Fruit fly (Drosophila melanogaster) whole organism: ENCODE results near the gene miple1.
A peak's percentile ranks its signal among the peaks of the same experiment; 100 is the strongest.

Experiments used
- CG8478 ChIP-seq: fragments of >200 bp; optimal IDR thresholded peaks from 2 replicates; lab custom pipeline; 2018; ENCODE audit warnings: inconsistent platforms
- Dll ChIP-seq: fragments of >200 bp; optimal IDR thresholded peaks from 2 replicates; lab custom pipeline; 2017
- EcR ChIP-seq, 2 experiments: fragments of >200 bp; optimal IDR thresholded peaks; 2 replicates each; lab custom pipeline; 2017; ENCODE audit warnings: missing biosample characterization in 2 of 2, missing genetic modification characterization in 2 of 2, missing genetic modification reagents in 2 of 2
- pan ChIP-seq: fragments of >200 bp; optimal IDR thresholded peaks from 2 replicates; lab custom pipeline; 2017
- psq ChIP-seq: fragments of >200 bp; optimal IDR thresholded peaks from 2 replicates; lab custom pipeline; 2017
- usp ChIP-seq: fragments of >200 bp; optimal IDR thresholded peaks from 2 replicates; lab custom pipeline; 2017; ENCODE audit warnings: missing biosample characterization, missing genetic modification characterization, mixed read lengths

The miple1 gene

DNA sequence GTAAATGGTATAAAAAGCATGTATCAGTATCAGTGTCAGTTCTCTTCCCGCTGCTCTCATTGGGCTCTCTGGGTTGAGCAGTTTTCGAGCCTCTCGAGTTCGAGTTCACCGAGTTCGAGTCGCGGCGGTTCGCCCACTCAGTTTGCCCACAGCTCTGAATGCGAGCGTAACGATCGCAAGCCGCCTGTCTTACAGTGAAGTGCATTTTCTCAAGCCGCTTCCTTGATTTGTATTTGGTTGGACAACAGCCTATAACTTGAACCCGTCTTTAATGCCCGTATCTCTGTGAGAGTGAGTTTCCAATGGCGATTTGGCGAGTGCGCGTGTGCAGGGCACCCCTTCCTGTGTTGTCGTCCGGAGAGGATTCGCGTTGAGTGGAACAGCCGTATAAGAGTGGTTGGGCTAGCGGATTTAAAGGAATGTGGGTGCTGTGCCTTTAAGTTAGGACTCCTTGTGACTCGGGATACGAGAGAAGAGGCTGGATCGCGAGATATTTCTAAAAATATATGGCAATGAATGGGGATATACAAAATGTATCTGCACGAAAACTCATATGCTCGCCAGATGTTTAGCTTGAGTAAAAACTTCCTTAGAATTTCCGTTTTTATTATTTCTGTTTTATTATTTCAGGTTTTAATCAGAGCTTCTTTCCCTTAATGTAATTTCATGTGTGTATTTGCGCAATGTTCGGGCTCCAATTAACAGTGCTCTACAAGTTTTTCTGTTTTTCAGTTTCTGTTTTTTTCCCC is 4.6 kb downstream of the miple1 start:
- no peak for TF ChIP-seq Dll (lab: Kevin White, UChicago)
- TF ChIP-seq EcR (GFP tag; optimal IDR thresholded peaks at IDR 0.05; lab: Kevin White, UChicago) = peak in 1 of 2 experiments; percentile 41

DNA sequence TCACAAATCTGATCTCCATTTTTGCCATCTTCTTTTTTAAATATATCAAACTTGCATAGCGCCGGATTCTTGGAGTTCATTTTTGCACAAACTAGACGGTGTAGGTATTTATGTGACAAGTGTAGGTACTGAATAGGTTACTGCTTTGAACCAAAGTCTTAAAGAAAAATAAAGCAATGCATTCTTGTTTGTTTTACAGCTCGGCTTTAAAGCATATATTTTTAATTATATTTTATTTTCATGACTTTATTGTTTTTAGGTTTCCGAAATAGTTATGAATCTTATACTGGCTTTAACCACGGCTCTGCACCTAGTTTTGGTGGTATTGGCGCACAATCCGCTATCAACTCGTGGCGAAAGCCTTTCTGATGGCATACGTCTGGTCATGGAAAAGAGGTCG is 6.2 kb downstream of the miple1 start, which contains the start of gene CG32845:
CG32845 (minus strand) TSS at position 101 of the 400 bp plus-strand sequence.
- no peak for TF ChIP-seq usp (GFP tag; lab: Kevin White, UChicago)
- TF ChIP-seq Dll (lab: Kevin White, UChicago) = no peak
- TF ChIP-seq CG8478 (lab: Kevin White, UChicago) = no peak
- no peak for TF ChIP-seq psq (lab: Kevin White, UChicago)
- TF ChIP-seq pan (lab: Kevin White, UChicago) = no peak
- no peak for TF ChIP-seq EcR (GFP tag; optimal IDR thresholded peaks at IDR 0.05; lab: Kevin White, UChicago)

DNA sequence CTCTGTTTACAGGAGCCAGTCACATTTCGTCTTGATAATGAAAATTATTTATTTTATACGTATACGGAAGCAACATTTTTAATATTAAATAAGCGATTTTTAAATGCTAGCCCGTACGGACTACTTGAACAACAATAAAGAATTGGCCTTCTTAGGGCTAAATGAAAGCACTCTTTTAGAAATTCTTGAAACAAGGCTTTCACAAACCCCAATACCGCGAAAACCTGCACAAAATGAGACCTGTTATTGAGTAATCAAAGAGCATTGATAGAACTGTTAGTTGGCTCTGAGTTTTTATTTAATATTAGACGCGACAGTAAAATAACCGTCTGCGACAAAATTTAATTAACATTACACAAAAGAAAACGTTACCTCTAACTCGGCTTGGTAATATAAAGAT is 7.8 kb downstream of the miple1 start, which contains the start of gene ttm2:
ttm2 (plus strand) TSS at position 301 of the 400 bp plus-strand sequence.
- TF ChIP-seq usp (GFP tag; lab: Kevin White, UChicago) (no peak), Dll (lab: Kevin White, UChicago) (no peak), psq (lab: Kevin White, UChicago) (no peak), EcR (GFP tag; optimal IDR thresholded peaks at IDR 0.05; lab: Kevin White, UChicago) (no peak), pan (lab: Kevin White, UChicago) (no peak), CG8478 (lab: Kevin White, UChicago) (no peak)

DNA sequence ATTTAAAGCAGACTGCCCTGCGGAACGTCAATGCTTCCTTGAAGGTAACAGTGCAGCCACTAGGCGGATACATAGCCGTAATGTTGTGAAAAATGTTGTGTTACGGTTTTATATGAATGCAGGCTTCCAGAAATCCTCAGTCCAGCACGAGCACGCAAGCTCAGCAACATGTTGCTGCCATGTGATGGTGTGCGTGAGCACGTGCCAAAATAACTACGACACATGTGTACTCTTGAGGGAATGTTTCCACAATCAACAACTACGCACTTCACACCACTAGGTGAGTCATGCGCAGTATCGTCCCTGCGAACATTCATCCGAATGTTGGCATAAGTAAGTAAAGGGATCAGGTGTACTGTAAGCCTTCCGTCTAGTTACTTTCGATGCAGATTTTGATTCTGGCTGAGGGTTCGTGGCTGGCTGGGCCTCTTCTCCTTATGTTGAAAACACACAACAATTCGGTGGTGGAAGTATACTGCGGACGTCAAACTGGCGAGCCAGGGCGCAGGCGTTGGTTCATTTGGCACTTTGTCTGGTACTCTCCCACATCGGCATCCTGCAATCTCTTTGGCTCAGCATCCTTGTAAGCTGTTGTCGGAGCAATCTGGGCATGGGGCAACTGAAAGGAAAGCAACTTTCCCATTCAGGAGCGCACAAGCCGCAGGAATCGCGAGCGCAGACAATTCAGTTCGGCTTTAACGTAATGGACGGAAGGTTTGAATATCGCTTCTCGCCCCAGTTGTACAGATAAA is 9.8 kb downstream of the miple1 start, which contains the start of gene RhoGEF3:
RhoGEF3 (plus strand) TSS at position 702 of the 752 bp plus-strand sequence.
- TF ChIP-seq CG8478 (lab: Kevin White, UChicago) (no peak), Dll (lab: Kevin White, UChicago) (no peak), EcR (GFP tag; optimal IDR thresholded peaks at IDR 0.05; lab: Kevin White, UChicago) (no peak), pan (lab: Kevin White, UChicago) (no peak), usp (GFP tag; lab: Kevin White, UChicago) (no peak), psq (lab: Kevin White, UChicago) (no peak)

DNA sequence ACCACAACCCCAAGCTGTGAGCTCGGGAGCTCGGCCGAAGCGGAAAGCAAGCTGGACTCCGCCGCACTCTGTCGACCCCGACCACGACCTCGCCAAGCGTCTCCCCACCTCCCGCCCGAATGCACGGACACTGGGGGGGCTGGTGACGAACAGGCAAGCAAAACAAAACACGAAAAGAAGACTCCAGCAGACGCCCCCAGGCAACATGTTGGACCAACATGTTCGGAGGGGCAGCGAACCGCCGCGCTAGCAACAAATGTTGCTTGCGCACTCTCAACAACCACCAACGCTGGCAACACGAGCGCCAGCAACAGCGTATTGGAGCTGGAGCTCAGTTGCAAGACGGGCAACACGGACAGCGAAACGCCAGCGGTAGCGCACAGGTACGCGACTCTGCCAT is 15.2 kb downstream of the miple1 start:
- TF ChIP-seq pan (lab: Kevin White, UChicago) = no peak
- no peak for TF ChIP-seq psq (lab: Kevin White, UChicago)
- TF ChIP-seq EcR (GFP tag; optimal IDR thresholded peaks at IDR 0.05; lab: Kevin White, UChicago) = no peak
- no peak for TF ChIP-seq Dll (lab: Kevin White, UChicago)
- no peak for TF ChIP-seq CG8478 (lab: Kevin White, UChicago)
- no peak for TF ChIP-seq usp (GFP tag; lab: Kevin White, UChicago)

DNA sequence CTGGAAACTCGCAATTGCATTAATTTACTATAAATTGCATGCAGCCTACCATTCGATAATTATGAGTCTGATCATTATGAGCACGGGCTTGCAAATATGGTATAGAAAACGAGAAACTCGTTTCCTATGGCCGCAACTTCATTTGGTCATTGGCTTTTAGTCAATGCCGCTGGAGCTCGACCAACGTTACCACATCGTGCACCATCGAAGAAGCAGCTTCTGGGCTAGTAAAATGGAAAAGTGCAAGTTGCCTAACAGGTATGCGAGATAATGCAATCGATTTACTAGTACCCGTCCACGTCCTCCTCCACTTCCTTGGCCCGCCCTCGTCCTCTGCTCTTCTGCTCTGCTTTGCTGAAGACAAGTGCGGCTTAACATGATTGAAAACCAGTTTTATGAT is 17.2 kb downstream of the miple1 start:
- peak in 1 of 2 experiments; percentile 38 for TF ChIP-seq EcR (GFP tag; optimal IDR thresholded peaks at IDR 0.05; lab: Kevin White, UChicago)
- no peak for TF ChIP-seq Dll (lab: Kevin White, UChicago)

DNA sequence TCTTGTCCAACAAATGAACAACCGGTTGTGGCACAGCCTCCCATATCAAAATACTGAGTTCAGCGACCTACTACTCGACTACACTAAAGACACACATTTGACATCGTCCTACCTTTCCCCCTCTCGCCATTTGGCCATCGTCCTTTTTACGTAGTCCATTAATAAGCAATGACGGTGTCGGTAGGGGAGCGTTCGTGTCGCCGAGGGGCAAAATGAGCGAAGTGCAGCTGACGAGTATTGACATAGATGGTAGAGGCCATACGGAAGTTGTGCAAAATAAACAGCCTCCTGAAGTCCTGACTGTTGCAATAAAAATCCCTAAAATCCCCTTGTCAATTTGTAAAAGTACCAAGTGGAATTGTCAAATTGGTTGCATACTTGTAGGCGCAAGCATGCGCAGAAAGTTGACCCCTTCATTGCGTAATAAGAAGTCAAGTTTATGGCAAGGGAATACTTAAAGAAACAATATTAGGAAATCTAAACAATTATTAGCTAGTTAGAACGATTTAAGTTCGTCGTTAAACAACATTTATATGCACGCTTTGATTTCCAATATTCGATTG is 24.6 kb downstream of the miple1 start:
- no peak for TF ChIP-seq pan (lab: Kevin White, UChicago)
- no peak for TF ChIP-seq CG8478 (lab: Kevin White, UChicago)
- no peak for TF ChIP-seq EcR (GFP tag; optimal IDR thresholded peaks at IDR 0.05; lab: Kevin White, UChicago)
- no peak for TF ChIP-seq Dll (lab: Kevin White, UChicago)
- TF ChIP-seq psq (lab: Kevin White, UChicago) = no peak
- TF ChIP-seq usp (GFP tag; lab: Kevin White, UChicago) = no peak

DNA sequence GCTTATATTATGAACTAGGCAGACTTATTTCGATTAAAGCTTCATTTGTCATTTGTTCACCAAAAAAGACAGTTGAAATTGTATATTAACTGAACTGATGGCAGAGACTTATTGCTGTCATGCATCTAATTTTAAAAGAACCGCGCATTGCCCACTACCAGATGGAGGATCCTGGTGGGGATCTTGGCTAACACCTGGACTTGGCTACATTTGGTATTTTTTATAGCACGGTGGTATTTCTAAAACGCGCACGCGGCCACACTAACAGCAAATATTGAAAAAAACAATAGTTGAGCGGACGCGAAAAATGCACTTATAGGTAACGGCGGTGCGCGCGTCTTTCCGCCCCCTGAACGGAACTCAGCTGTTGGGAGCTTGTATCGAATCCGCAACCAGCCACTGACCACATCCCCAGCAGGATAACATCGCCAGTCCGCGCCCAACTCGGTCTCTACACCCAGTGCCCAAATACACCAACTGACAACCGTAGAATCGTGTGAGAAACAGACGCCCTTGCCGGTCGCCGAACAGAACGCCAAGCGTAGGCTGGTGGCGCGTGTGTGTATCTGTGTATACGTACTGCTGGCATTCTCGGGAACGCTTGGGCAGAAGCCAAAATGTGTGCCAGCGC is 25.2 kb downstream of the miple1 start:
- TF ChIP-seq pan (lab: Kevin White, UChicago) (no peak), usp (GFP tag; lab: Kevin White, UChicago) (no peak), CG8478 (lab: Kevin White, UChicago) (no peak), Dll (lab: Kevin White, UChicago) (no peak), EcR (GFP tag; optimal IDR thresholded peaks at IDR 0.05; lab: Kevin White, UChicago) (no peak), psq (lab: Kevin White, UChicago) (no peak)

DNA sequence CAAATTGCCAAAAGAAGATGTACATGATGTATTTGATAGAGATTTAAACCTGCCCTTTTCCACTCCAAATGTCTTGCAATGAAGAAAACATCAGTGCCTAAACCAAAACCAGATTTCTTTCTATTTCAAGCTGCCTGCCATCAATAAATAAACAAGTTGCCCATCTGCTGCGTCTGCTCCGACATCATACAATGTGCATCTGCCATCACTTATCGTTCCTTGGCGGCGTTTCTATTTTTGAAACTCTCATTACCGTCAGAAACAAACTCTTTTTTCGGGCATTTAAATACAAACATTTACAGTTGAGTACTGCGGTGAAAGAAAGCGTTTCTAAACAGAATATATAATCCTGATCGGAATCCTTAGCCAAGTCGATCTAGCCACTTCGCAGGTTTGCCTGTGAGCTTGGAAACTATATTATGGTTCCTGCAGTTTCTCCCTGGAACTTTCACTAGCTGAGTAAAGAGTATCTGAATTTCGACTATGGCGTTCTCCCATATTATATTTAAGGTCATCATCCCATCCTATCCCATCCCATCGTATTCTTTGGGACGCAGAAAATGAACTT is 27.8 kb downstream of the miple1 start:
- TF ChIP-seq EcR (GFP tag; optimal IDR thresholded peaks at IDR 0.05; lab: Kevin White, UChicago) = no peak
- no peak for TF ChIP-seq pan (lab: Kevin White, UChicago)
- TF ChIP-seq Dll (lab: Kevin White, UChicago) = no peak
- no peak for TF ChIP-seq CG8478 (lab: Kevin White, UChicago)
- no peak for TF ChIP-seq psq (lab: Kevin White, UChicago)
- TF ChIP-seq usp (GFP tag; lab: Kevin White, UChicago) = no peak

DNA sequence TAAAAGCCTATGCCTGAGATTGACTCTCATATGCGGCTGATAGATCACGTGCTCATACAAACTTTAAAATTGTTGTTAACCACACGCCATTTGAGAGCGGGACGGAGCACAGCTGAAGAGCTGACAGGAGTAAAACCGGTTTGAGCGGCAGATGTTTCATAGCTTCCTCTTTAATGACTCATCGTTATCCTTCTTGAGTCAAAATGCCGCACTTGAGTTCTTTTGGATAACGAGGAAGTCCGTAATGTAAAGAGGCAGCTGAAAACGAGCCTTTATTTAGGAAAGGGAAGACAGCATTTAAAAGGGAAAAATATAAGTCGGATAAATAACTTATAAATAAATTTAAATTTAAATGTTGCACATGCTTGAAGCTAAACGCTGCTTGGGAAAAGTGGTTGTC is 30.1 kb downstream of the miple1 start:
- no peak for TF ChIP-seq usp (GFP tag; lab: Kevin White, UChicago)
- no peak for TF ChIP-seq EcR (GFP tag; optimal IDR thresholded peaks at IDR 0.05; lab: Kevin White, UChicago)
- no peak for TF ChIP-seq Dll (lab: Kevin White, UChicago)
- TF ChIP-seq psq (lab: Kevin White, UChicago) = no peak
- TF ChIP-seq pan (lab: Kevin White, UChicago) = no peak
- TF ChIP-seq CG8478 (lab: Kevin White, UChicago) = no peak
